Fruit fly (Drosophila melanogaster): ENCODE results near the gene Ype.

Ype gene

DNA sequence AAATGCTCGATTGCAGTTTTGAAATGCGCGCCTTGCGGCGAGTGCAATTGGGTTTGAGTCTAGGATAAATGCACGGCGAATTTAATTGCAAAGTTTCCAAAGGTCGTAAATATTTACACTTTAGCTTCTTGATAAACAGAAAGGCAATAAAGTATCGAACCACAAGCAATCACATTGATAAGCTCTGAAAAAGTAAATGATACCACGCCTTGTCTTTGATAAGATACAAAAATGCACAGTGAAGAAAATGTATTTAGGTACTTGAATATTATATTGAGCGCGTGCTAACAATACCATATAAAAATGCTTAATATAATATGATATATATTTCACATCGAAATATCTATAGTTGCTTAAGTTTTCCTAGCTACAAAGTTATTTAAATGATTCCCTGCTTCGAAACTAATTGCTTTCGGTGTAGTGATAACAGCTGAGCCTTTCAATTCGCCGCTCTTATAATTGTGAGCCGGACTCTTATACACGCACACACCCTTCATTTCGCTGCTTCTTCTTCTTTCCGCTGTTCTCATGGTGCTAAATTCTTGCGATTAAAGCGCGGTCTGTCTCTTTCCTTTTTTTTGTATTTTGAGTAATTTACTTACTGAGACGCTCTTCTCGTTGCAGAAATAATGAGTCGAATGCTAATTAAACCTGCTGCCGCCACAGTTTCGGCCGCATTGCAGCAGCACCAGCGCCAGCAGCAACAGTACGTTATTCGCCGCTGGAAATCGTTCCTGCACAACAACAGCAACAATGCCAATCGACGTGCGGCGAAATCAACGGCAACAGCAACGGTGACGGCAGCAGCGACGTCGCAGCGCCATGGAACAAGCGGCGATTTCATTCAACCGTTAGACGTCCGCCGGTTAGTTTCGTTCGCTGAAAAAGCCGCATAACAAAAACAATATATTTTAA lies 13.7 kb downstream of the Ype start (continued):
- TF ChIP-seq Abd-B (GFP tag; optimal IDR thresholded peaks at IDR 0.05) (peak; percentile 74), dpn (GFP tag; optimal IDR thresholded peaks at IDR 0.05) (peak; percentile 53 to 82), CG14860 (GFP tag; IDR thresholded peaks at IDR 0.05; ENCODE audit: partially characterized antibody) (no peak), prd (optimal IDR thresholded peaks at IDR 0.05) (no peak), prd (GFP tag; IDR thresholded peaks at IDR 0.05) (peak; percentile 82), Ets65A (GFP tag) (peak; percentile 79), ranshi (GFP tag; IDR thresholded peaks at IDR 0.05) (peak; percentile 74), CG2889 (GFP tag; IDR thresholded peaks at IDR 0.05) (0 out of 3 replicates have a peak, but pooled peaks have one; percentile 71), jumu (GFP tag; optimal IDR thresholded peaks at IDR 0.05) (no peak), exex (tag; optimal IDR thresholded peaks at IDR 0.05) (peak; percentile 75), luna (GFP tag; optimal IDR thresholded peaks at IDR 0.05) (no peak), CG8359 (GFP tag; optimal IDR thresholded peaks at IDR 0.05; ENCODE audit: borderline replicate concordance) (no peak), CG6854 (GFP tag; optimal IDR thresholded peaks at IDR 0.05) (peak; percentile 75), CG18011 (GFP tag; optimal IDR thresholded peaks at IDR 0.05) (peak; percentile 33), CG7372 (GFP tag; IDR thresholded peaks at IDR 0.05) (peak; percentile 55; the same call in 1 of the 2 replicates), YL-1 (GFP tag; optimal IDR thresholded peaks at IDR 0.05) (peak; percentile 48), ATbp (GFP tag; optimal IDR thresholded peaks at IDR 0.05) (peak; percentile 82), bowl (GFP tag; IDR thresholded peaks at IDR 0.05) (peak; percentile 60; the same call in 1 of the 2 replicates), kni (GFP tag; optimal IDR thresholded peaks at IDR 0.05) (peak; percentile 35), CG9797 (GFP tag; optimal IDR thresholded peaks at IDR 0.05) (no peak), Side (GFP tag; optimal IDR thresholded peaks at IDR 0.05) (no peak), maf-S (GFP tag; optimal IDR thresholded peaks at IDR 0.05) (peak; percentile 38), Hmr (GFP tag; optimal IDR thresholded peaks at IDR 0.05) (peak; percentile 89), CG12219 (GFP tag; optimal IDR thresholded peaks at IDR 0.05) (peak; percentile 79), Med (GFP tag) (peak; percentile 79), gem (tag; optimal IDR thresholded peaks at IDR 0.05) (peak; percentile 94), gfzf (GFP tag; optimal IDR thresholded peaks at IDR 0.05) (no peak), emc (GFP tag; optimal IDR thresholded peaks at IDR 0.05) (no peak), CG12155 (GFP tag; optimal IDR thresholded peaks at IDR 0.05) (peak; percentile 78), lmd (GFP tag; IDR thresholded peaks at IDR 0.05) (peak; percentile 81), eyg (GFP tag; optimal IDR thresholded peaks at IDR 0.05) (no peak), CG8388 (GFP tag; optimal IDR thresholded peaks at IDR 0.05) (peak; percentile 88), CrebB (tag; optimal IDR thresholded peaks at IDR 0.05) (peak; percentile 71), ftz-f1 (GFP tag; optimal IDR thresholded peaks at IDR 0.05) (no peak), Sry-β (GFP tag; optimal IDR thresholded peaks at IDR 0.05) (peak; percentile 41), Bgb (GFP tag; IDR thresholded peaks at IDR 0.05; ENCODE audit: partially characterized antibody) (no peak), Gug (GFP tag; IDR thresholded peaks at IDR 0.05) (peak; percentile 60; the same call in 3 of the 4 replicates), CG11247 (GFP tag; IDR thresholded peaks at IDR 0.05) (peak; percentile 65), Drgx (GFP tag; IDR thresholded peaks at IDR 0.05) (peak; percentile 82), tup (GFP tag; optimal IDR thresholded peaks at IDR 0.05) (no peak), CG15696 (tag; optimal IDR thresholded peaks at IDR 0.05) (peak; percentile 71), CG6272 (GFP tag; IDR thresholded peaks at IDR 0.05) (peak; percentile 83), so (GFP tag; IDR thresholded peaks at IDR 0.05) (peak; percentile 89), slp2 (GFP tag; optimal IDR thresholded peaks at IDR 0.05) (peak; percentile 33), wdn (GFP tag; IDR thresholded peaks at IDR 0.05) (peak; percentile 79), D (optimal IDR thresholded peaks at IDR 0.05) (no peak), D (GFP tag; optimal IDR thresholded peaks at IDR 0.05) (peak; percentile 83), chn (GFP tag; optimal IDR thresholded peaks at IDR 0.05) (peak; percentile 35), CG15073 (GFP tag; optimal IDR thresholded peaks at IDR 0.05) (peak; percentile 39)
